Fruit fly (Drosophila melanogaster): Measurements from ENCODE around the gene Qtzl.

Qtzl gene

dm6 chr2L:12005436-12006396, 10.2 kb downstream of the Qtzl start:
- TF ChIP-seq noc (tag; optimal IDR thresholded peaks at IDR 0.05): peak; percentile 3

- TF ChIP-seq noc (tag; optimal IDR thresholded peaks at IDR 0.05): peak; percentile 96
These were observed 11.1 kb downstream of the Qtzl start for dm6 chr2L:12006397-12007330.

dm6 chr2L:12007331-12007791, 11.8 kb downstream of the Qtzl start:
- TF ChIP-seq noc (tag; optimal IDR thresholded peaks at IDR 0.05): peak; percentile 80

dm6 chr2L:12007853-12008252, 12.3 kb downstream of the Qtzl start, which contains the start of gene Rh5:
Gene Rh5 (plus strand): TSS chr2L:12008153.
- no peak for TF ChIP-seq noc (tag; optimal IDR thresholded peaks at IDR 0.05)

dm6 chr2L:12010100-12010876, 14.7 kb downstream of the Qtzl start:
- TF ChIP-seq noc (tag; optimal IDR thresholded peaks at IDR 0.05): peak; percentile 78

- peak; percentile 93 for TF ChIP-seq noc (tag; optimal IDR thresholded peaks at IDR 0.05)
These were observed 15.5 kb downstream of the Qtzl start for dm6 chr2L:12010877-12011666.

- TF ChIP-seq noc (tag; optimal IDR thresholded peaks at IDR 0.05): peak; percentile 95
These were observed 16.4 kb downstream of the Qtzl start for dm6 chr2L:12011682-12012655.

dm6 chr2L:12013243-12013642, 17.7 kb downstream of the Qtzl start:
- no peak for TF ChIP-seq noc (tag; optimal IDR thresholded peaks at IDR 0.05)

dm6 chr2L:12013741-12014393, 18.3 kb downstream of the Qtzl start:
- TF ChIP-seq noc (tag; optimal IDR thresholded peaks at IDR 0.05): no peak

- no peak for TF ChIP-seq noc (tag; optimal IDR thresholded peaks at IDR 0.05)
These were observed 25.2 kb downstream of the Qtzl start, which contains the start of gene Wdr81 for dm6 chr2L:12020735-12021134. Gene Wdr81 (minus strand): TSS chr2L:12020960.

- TF ChIP-seq noc (tag; optimal IDR thresholded peaks at IDR 0.05): no peak
These were observed 25.7 kb downstream of the Qtzl start for dm6 chr2L:12021193-12021592.

dm6 chr2L:12024104-12024503, 28.6 kb downstream of the Qtzl start:
- TF ChIP-seq noc (tag; optimal IDR thresholded peaks at IDR 0.05): no peak

- no peak for TF ChIP-seq noc (tag; optimal IDR thresholded peaks at IDR 0.05)
These were observed 30.0 kb downstream of the Qtzl start for dm6 chr2L:12025505-12025904.
